Fruit fly (Drosophila melanogaster) whole organism, embryonic: ENCODE results near the gene CG2691.
A peak's percentile ranks its signal among the peaks of the same experiment; 100 is the strongest.

ENCODE experiments used
- Bteb2 ChIP-seq: fragments of 200-800 bp; sonication (Bioruptor generic); optimal IDR thresholded peaks from 2 replicates; lab custom pipeline; 2016; ENCODE audit warnings: missing biosample characterization, missing genetic modification characterization
- CG10543 ChIP-seq: fragments of 200-800 bp; sonication (Bioruptor generic); optimal IDR thresholded peaks from 3 replicates; lab custom pipeline; 2017; ENCODE audit warnings: missing biosample characterization, mild to moderate bottlenecking, missing genetic modification characterization, moderate library complexity
- CG10654 ChIP-seq: fragments of 200-800 bp; sonication (Bioruptor generic); optimal IDR thresholded peaks from 2 replicates; lab custom pipeline; 2016; ENCODE audit warnings: missing biosample characterization, missing genetic modification characterization
- CG11398 ChIP-seq: fragments of 200-800 bp; sonication (Bioruptor generic); optimal IDR thresholded peaks from 2 replicates; lab custom pipeline; 2016; ENCODE audit warnings: missing biosample characterization, missing genetic modification characterization
- CG11456 ChIP-seq: fragments of 200-800 bp; sonication (Bioruptor generic); IDR thresholded peaks from 3 replicates; pipeline ENCODE4 v1.3.6; 2022; ENCODE audit warnings: missing biosample characterization, missing genetic modification characterization
- CG11696 ChIP-seq: fragments of 200-800 bp; sonication (Bioruptor generic); IDR thresholded peaks from 2 replicates; pipeline ENCODE4 v1.3.6; 2022; ENCODE audit warnings: missing biosample characterization, missing genetic modification characterization
- CG1233 ChIP-seq: fragments of 200-800 bp; sonication (Bioruptor generic); optimal IDR thresholded peaks from 4 replicates; lab custom pipeline; 2018; ENCODE audit warnings: missing biosample characterization, mild to moderate bottlenecking, missing genetic modification characterization
- CG12659 ChIP-seq: fragments of 200-800 bp; sonication (Bioruptor generic); optimal IDR thresholded peaks from 3 replicates; lab custom pipeline; 2017; ENCODE audit warnings: mild to moderate bottlenecking, missing biosample characterization, missing genetic modification reagents, missing genetic modification characterization
- CG1647 ChIP-seq: fragments of 200-800 bp; sonication (Bioruptor generic); optimal IDR thresholded peaks from 3 replicates; lab custom pipeline; 2016; ENCODE audit warnings: missing biosample characterization, missing genetic modification characterization
- CG17359 ChIP-seq: fragments of 200-800 bp; sonication (Bioruptor generic); optimal IDR thresholded peaks from 3 replicates; lab custom pipeline; 2018; ENCODE audit warnings: missing biosample characterization, mild to moderate bottlenecking, missing genetic modification characterization, moderate library complexity
- CG17829 ChIP-seq: fragments of 200-800 bp; optimal IDR thresholded peaks from 2 replicates; lab custom pipeline; 2019; ENCODE audit warnings: missing biosample characterization, mild to moderate bottlenecking, missing genetic modification characterization, moderate library complexity
- CG18262 ChIP-seq: fragments of 200-800 bp; optimal IDR thresholded peaks from 3 replicates; lab custom pipeline; 2019; ENCODE audit warnings: missing biosample characterization, mild to moderate bottlenecking, missing genetic modification characterization, moderate library complexity
- CG30431 ChIP-seq: fragments of 200-800 bp; sonication (Bioruptor generic); optimal IDR thresholded peaks from 2 replicates; lab custom pipeline; 2017; ENCODE audit warnings: missing biosample characterization, missing genetic modification characterization
- CG3281 ChIP-seq: fragments of 200-800 bp; sonication (Bioruptor generic); optimal IDR thresholded peaks from 3 replicates; lab custom pipeline; 2017; ENCODE audit warnings: missing biosample characterization, mild to moderate bottlenecking, missing genetic modification characterization
- CG4404 ChIP-seq: fragments of 200-800 bp; sonication (Bioruptor generic); IDR thresholded peaks from 2 replicates; pipeline ENCODE4 v1.3.6; 2022; ENCODE audit warnings: missing biosample characterization, missing genetic modification characterization
- CG4707 ChIP-seq: fragments of 200-800 bp; sonication (Bioruptor generic); optimal IDR thresholded peaks from 2 replicates; lab custom pipeline; 2018; ENCODE audit warnings: missing biosample characterization, mild to moderate bottlenecking, missing genetic modification characterization, moderate library complexity
- CG6765 ChIP-seq: fragments of 200-800 bp; sonication (Bioruptor generic); optimal IDR thresholded peaks from 3 replicates; lab custom pipeline; 2017; ENCODE audit warnings: missing biosample characterization, mild to moderate bottlenecking, missing genetic modification characterization
- CG9609 ChIP-seq: fragments of 200-800 bp; sonication (Bioruptor generic); optimal IDR thresholded peaks from 3 replicates; lab custom pipeline; 2016; ENCODE audit warnings: missing biosample characterization, missing genetic modification characterization
- Dip2 ChIP-seq: fragments of 200-800 bp; sonication (Bioruptor generic); IDR thresholded peaks from 2 replicates; pipeline ENCODE4 v1.3.6; 2022; ENCODE audit warnings: missing biosample characterization, missing genetic modification characterization
- Dp ChIP-seq: fragments of 200-800 bp; sonication (Bioruptor generic); optimal IDR thresholded peaks from 2 replicates; lab custom pipeline; 2018; ENCODE audit warnings: missing biosample characterization, mild to moderate bottlenecking, missing genetic modification characterization, moderate library complexity
- Ets65A ChIP-seq: fragments of 200-800 bp; sonication (Bioruptor generic); peaks from one replicate; lab custom pipeline; 2016; ENCODE audit warnings: missing biosample characterization, missing genetic modification characterization
- HmgZ ChIP-seq: fragments of 200-800 bp; sonication (Bioruptor generic); optimal IDR thresholded peaks from 2 replicates; lab custom pipeline; 2018; ENCODE audit warnings: missing biosample characterization, mild to moderate bottlenecking, missing genetic modification characterization
- Hmr ChIP-seq: fragments of 200-800 bp; sonication (Bioruptor generic); optimal IDR thresholded peaks from 3 replicates; lab custom pipeline; 2017; ENCODE audit warnings: mild to moderate bottlenecking, missing biosample characterization, missing genetic modification reagents, missing genetic modification characterization
- Kr ChIP-seq: fragments of 200-800 bp; sonication (Bioruptor generic); optimal IDR thresholded peaks from 2 replicates; lab custom pipeline; 2017; ENCODE audit warnings: missing biosample characterization, mild to moderate bottlenecking, missing genetic modification characterization
- Lpt ChIP-seq: fragments of >200 bp; optimal IDR thresholded peaks from 2 replicates; lab custom pipeline; 2018; ENCODE audit warnings: missing biosample characterization, missing genetic modification characterization
- MESR4 ChIP-seq: fragments of 200-800 bp; sonication (Bioruptor generic); optimal IDR thresholded peaks from 2 replicates; lab custom pipeline; 2018; ENCODE audit warnings: missing biosample characterization, mild to moderate bottlenecking, missing genetic modification characterization, moderate library complexity
- Mad ChIP-seq: fragments of 200-800 bp; sonication (Bioruptor generic); optimal IDR thresholded peaks from 2 replicates; lab custom pipeline; 2016; ENCODE audit warnings: missing biosample characterization, missing genetic modification characterization
- Myb ChIP-seq: fragments of 200-800 bp; sonication (Bioruptor generic); optimal IDR thresholded peaks from 2 replicates; lab custom pipeline; 2016; ENCODE audit warnings: missing biosample characterization, missing genetic modification characterization
- NK7.1 ChIP-seq: fragments of 200-800 bp; sonication (Bioruptor generic); optimal IDR thresholded peaks from 3 replicates; lab custom pipeline; 2016; ENCODE audit warnings: missing biosample characterization, missing genetic modification characterization
- Nf-YB ChIP-seq: fragments of 200-800 bp; sonication (Bioruptor generic); optimal IDR thresholded peaks from 3 replicates; lab custom pipeline; 2019; ENCODE audit warnings: missing biosample characterization, mild to moderate bottlenecking, missing genetic modification characterization, moderate library complexity
- Oli ChIP-seq: fragments of 200-800 bp; sonication (Bioruptor generic); optimal IDR thresholded peaks from 2 replicates; lab custom pipeline; 2018; ENCODE audit warnings: missing biosample characterization, mild to moderate bottlenecking, missing genetic modification characterization, moderate library complexity
- Scr ChIP-seq: fragments of 200-800 bp; sonication (Bioruptor generic); IDR thresholded peaks from 2 replicates; pipeline ENCODE4 v1.3.6; 2022; ENCODE audit warnings: missing biosample characterization, missing genetic modification characterization; ENCODE audit not compliant: partially characterized antibody
- Six4 ChIP-seq: fragments of 200-800 bp; sonication (Bioruptor generic); optimal IDR thresholded peaks from 2 replicates; lab custom pipeline; 2016; ENCODE audit warnings: missing biosample characterization, missing genetic modification characterization
- Vsx1 ChIP-seq: fragments of 200-800 bp; sonication (Bioruptor generic); optimal IDR thresholded peaks from 2 replicates; lab custom pipeline; 2017; ENCODE audit warnings: missing biosample characterization, mild to moderate bottlenecking, missing genetic modification characterization, missing genetic modification reagents
- br ChIP-seq: fragments of >200 bp; optimal IDR thresholded peaks from 2 replicates; lab custom pipeline; 2017
- chinmo ChIP-seq: fragments of 200-800 bp; sonication (Bioruptor generic); IDR thresholded peaks from 4 replicates; pipeline ENCODE4 v1.3.6; 2022; ENCODE audit warnings: missing biosample characterization, missing genetic modification characterization; ENCODE audit not compliant: partially characterized antibody
- chn ChIP-seq: fragments of 200-800 bp; sonication (Bioruptor generic); optimal IDR thresholded peaks from 2 replicates; lab custom pipeline; 2016; ENCODE audit warnings: missing biosample characterization, missing genetic modification characterization
- ci ChIP-seq: fragments of 200-800 bp; sonication (Bioruptor generic); IDR thresholded peaks from 3 replicates; pipeline ENCODE4 v1.3.6; 2022; ENCODE audit warnings: missing biosample characterization, missing genetic modification characterization
- dimm ChIP-seq: fragments of 200-800 bp; sonication (Bioruptor generic); IDR thresholded peaks from 2 replicates; pipeline ENCODE4 v1.3.6; 2022; ENCODE audit warnings: missing biosample characterization, missing genetic modification characterization
- disco-r ChIP-seq: fragments of 200-800 bp; sonication (Bioruptor generic); optimal IDR thresholded peaks from 2 replicates; lab custom pipeline; 2016; ENCODE audit warnings: missing biosample characterization, missing genetic modification characterization
- dysf ChIP-seq: fragments of 200-800 bp; sonication (Bioruptor generic); IDR thresholded peaks from 3 replicates; pipeline ENCODE4 v1.3.6; 2022; ENCODE audit warnings: missing biosample characterization, missing genetic modification characterization
- eve ChIP-seq, 2 experiments: fragments of >200 bp; optimal IDR thresholded peaks; 2 replicates each; lab custom pipeline; 2017; ENCODE audit warnings: missing biosample characterization in 2 of 2, missing genetic modification characterization in 2 of 2
- gsb ChIP-seq: fragments of 200-800 bp; sonication (Bioruptor generic); IDR thresholded peaks from 2 replicates; pipeline ENCODE4 v1.3.6; 2022; ENCODE audit warnings: missing biosample characterization, missing genetic modification characterization
- insv ChIP-seq, 2 experiments: fragments of 200-800 bp; sonication (Bioruptor generic); optimal IDR thresholded peaks; 3 replicates each; lab custom pipeline; 2016 to 2018; ENCODE audit warnings: missing biosample characterization in 2 of 2, missing genetic modification characterization in 2 of 2
- lbe ChIP-seq: fragments of 200-800 bp; sonication (Bioruptor generic); optimal IDR thresholded peaks from 2 replicates; lab custom pipeline; 2016; ENCODE audit warnings: missing biosample characterization, mild to moderate bottlenecking, missing genetic modification characterization
- mam ChIP-seq: fragments of 200-800 bp; sonication (Bioruptor generic); optimal IDR thresholded peaks from 3 replicates; lab custom pipeline; 2016; ENCODE audit warnings: missing biosample characterization, missing genetic modification characterization
- nau ChIP-seq: fragments of 200-800 bp; sonication (Bioruptor generic); optimal IDR thresholded peaks from 3 replicates; lab custom pipeline; 2017; ENCODE audit warnings: missing biosample characterization, mild to moderate bottlenecking, missing genetic modification characterization, missing genetic modification reagents
- nmo ChIP-seq: fragments of 200-800 bp; sonication (Bioruptor generic); optimal IDR thresholded peaks from 2 replicates; lab custom pipeline; 2018; ENCODE audit warnings: missing biosample characterization, mild to moderate bottlenecking, missing genetic modification characterization, moderate library complexity
- odd ChIP-seq: fragments of 200-800 bp; sonication (Bioruptor generic); optimal IDR thresholded peaks from 2 replicates; lab custom pipeline; 2017; ENCODE audit warnings: missing biosample characterization, mild to moderate bottlenecking, missing genetic modification characterization
- sna ChIP-seq: fragments of 200-800 bp; sonication (Bioruptor generic); IDR thresholded peaks from 2 replicates; pipeline ENCODE4 v1.3.6; 2022; ENCODE audit warnings: missing biosample characterization, missing genetic modification characterization; ENCODE audit not compliant: partially characterized antibody
- ssp ChIP-seq: fragments of 200-800 bp; sonication (Bioruptor generic); IDR thresholded peaks from 2 replicates; pipeline ENCODE4 v1.3.6; 2022; ENCODE audit warnings: missing biosample characterization, missing genetic modification characterization
- trh ChIP-seq: fragments of 200-800 bp; sonication (Bioruptor generic); optimal IDR thresholded peaks from 2 replicates; lab custom pipeline; 2016; ENCODE audit warnings: missing biosample characterization, missing genetic modification characterization

CG2691 gene

dm6 chrX:13643961-13644360 is 19.8 kb upstream of the CG2691 start (continued):
- TF ChIP-seq HmgZ (tag; lab: Kevin White, UChicago), result no peak
- peak; percentile 17 for TF ChIP-seq CG17829 (tag; lab: Kevin White, UChicago)
- TF ChIP-seq ci (GFP tag; lab: Robert Waterston, UW), result peak; percentile 72
- TF ChIP-seq Hmr (GFP tag; lab: Kevin White, UChicago), result peak; percentile 12
- peak; percentile 60 for TF ChIP-seq nmo (GFP tag; lab: Kevin White, UChicago)
- no peak for TF ChIP-seq odd (GFP tag; lab: Kevin White, UChicago)
- no peak for TF ChIP-seq Myb (GFP tag; lab: Kevin White, UChicago)
- TF ChIP-seq CG11696 (GFP tag; lab: Robert Waterston, UW), result 0 out of 2 replicates have a peak, but pooled peaks have one; percentile 43
- no peak for TF ChIP-seq br (lab: Kevin White, UChicago)
- TF ChIP-seq eve (GFP tag; optimal IDR thresholded peaks at IDR 0.05; lab: Kevin White, UChicago), result peak in 1 of 2 experiments; percentile 65
- no peak for TF ChIP-seq Nf-YB (GFP tag; lab: Kevin White, UChicago)
- TF ChIP-seq chn, result peak; percentile 51
- peak; percentile 29 for TF ChIP-seq Oli (tag; lab: Kevin White, UChicago)
- TF ChIP-seq Six4 (GFP tag; lab: Kevin White, UChicago), result peak; percentile 17
- TF ChIP-seq ssp (GFP tag; lab: Robert Waterston, UW), result peak; percentile 34
- no peak for TF ChIP-seq MESR4 (GFP tag; lab: Kevin White, UChicago)
- TF ChIP-seq Mad (GFP tag; lab: Kevin White, UChicago), result no peak
- no peak for TF ChIP-seq Kr (GFP tag; lab: Kevin White, UChicago)
- TF ChIP-seq insv (GFP tag; optimal IDR thresholded peaks at IDR 0.05; lab: Kevin White, UChicago), result no peak
- no peak for TF ChIP-seq CG4404 (GFP tag; lab: Robert Waterston, UW)
- TF ChIP-seq nau (GFP tag; lab: Kevin White, UChicago), result peak; percentile 13
- peak; percentile 53 for TF ChIP-seq CG1647 (GFP tag; lab: Kevin White, UChicago)
- TF ChIP-seq CG30431 (GFP tag; lab: Kevin White, UChicago), result no peak
- peak; percentile 75 for TF ChIP-seq dysf (GFP tag; lab: Robert Waterston, UW)
- no peak for TF ChIP-seq disco-r
- TF ChIP-seq CG1233 (GFP tag; lab: Kevin White, UChicago), result peak; percentile 23
- peak; percentile 67 for TF ChIP-seq CG11456 (GFP tag; lab: Robert Waterston, UW)
- no peak for TF ChIP-seq mam (GFP tag; lab: Kevin White, UChicago)
- TF ChIP-seq CG18262 (tag; lab: Kevin White, UChicago), result peak; percentile 59
- TF ChIP-seq CG17359 (tag; lab: Kevin White, UChicago), result peak; percentile 76
- no peak for TF ChIP-seq Bteb2 (GFP tag; lab: Kevin White, UChicago)
- TF ChIP-seq CG3281, result peak; percentile 28
- TF ChIP-seq CG6765 (GFP tag; lab: Kevin White, UChicago), result no peak
- TF ChIP-seq Dp (GFP tag; lab: Kevin White, UChicago), result no peak
- TF ChIP-seq CG10654, result peak; percentile 54
- TF ChIP-seq trh, result no peak
- TF ChIP-seq chinmo (GFP tag; lab: Robert Waterston, UW), result 0 out of 4 replicates have a peak, but pooled peaks have one; percentile 59
- TF ChIP-seq sna (GFP tag; lab: Robert Waterston, UW), result no peak
- no peak for TF ChIP-seq Lpt (GFP tag; lab: Kevin White, UChicago)
- 0 out of 2 replicates have a peak, but pooled peaks have one; percentile 24 for TF ChIP-seq dimm (GFP tag; lab: Robert Waterston, UW)
- peak; percentile 52 for TF ChIP-seq NK7.1 (GFP tag; lab: Kevin White, UChicago)
- peak; percentile 37 for TF ChIP-seq CG12659 (GFP tag; lab: Kevin White, UChicago)
- no peak for TF ChIP-seq CG10543
- TF ChIP-seq Scr, result no peak
- TF ChIP-seq lbe (GFP tag; lab: Kevin White, UChicago), result no peak
- TF ChIP-seq CG11398 (GFP tag; lab: Kevin White, UChicago), result no peak
- TF ChIP-seq Dip2 (GFP tag; lab: Robert Waterston, UW), result no peak
- peak; percentile 82 for TF ChIP-seq Ets65A (GFP tag; lab: Kevin White, UChicago)
- no peak for TF ChIP-seq gsb
- peak; percentile 18 for TF ChIP-seq CG9609 (GFP tag; lab: Kevin White, UChicago)
- no peak for TF ChIP-seq CG4707 (GFP tag; lab: Kevin White, UChicago)
- TF ChIP-seq Vsx1 (GFP tag; lab: Kevin White, UChicago), result peak; percentile 6
